Worm (Caenorhabditis elegans) whole organism, L2 larva: Measurements from ENCODE around the gene W05B10.3.

Experiments
- lin-39 ChIP-seq: fragments of 150-350 bp; optimal IDR thresholded peaks from 2 replicates; lab custom pipeline; 2014; ENCODE audit warnings: missing biosample characterization, missing genetic modification reagents, missing genetic modification characterization
- ztf-4 ChIP-seq: fragments of 150-350 bp; optimal IDR thresholded peaks from 2 replicates; lab custom pipeline; 2014; ENCODE audit warnings: missing biosample characterization, missing genetic modification characterization

- TF ChIP-seq lin-39 (tag; lab: Kevin White, UChicago) = no peak
- TF ChIP-seq ztf-4 = no peak
These were observed 42.6 kb upstream of the W05B10.3 start, which contains the start of gene R11D1.1 for ce11 chrV:12704077-12704476.
